Worm (Caenorhabditis elegans) whole organism, L3 larva: ENCODE measurements around the gene srh-45.

ENCODE experiments used
- R02D3.7 ChIP-seq: fragments of 150-350 bp; optimal IDR thresholded peaks from 2 replicates; lab custom pipeline; 2014; ENCODE audit warnings: missing biosample characterization, missing genetic modification characterization
- ZK546.5 ChIP-seq: sonication (generic microtip); optimal IDR thresholded peaks from 2 replicates; lab custom pipeline; 2017; ENCODE audit warnings: missing biosample characterization, missing genetic modification characterization
- aly-2 ChIP-seq: fragments of 150-350 bp; optimal IDR thresholded peaks from 2 replicates; lab custom pipeline; 2014; ENCODE audit warnings: missing biosample characterization, missing genetic modification characterization
- ama-1 ChIP-seq: fragments of 150-350 bp; optimal IDR thresholded peaks from 2 replicates; lab custom pipeline; 2018
- ceh-16 ChIP-seq: sonication (generic microtip); optimal IDR thresholded peaks from 2 replicates; lab custom pipeline; 2017; ENCODE audit warnings: missing biosample characterization, missing genetic modification characterization
- ceh-28 ChIP-seq: fragments of 150-350 bp; optimal IDR thresholded peaks from 2 replicates; lab custom pipeline; 2014; ENCODE audit warnings: missing biosample characterization, missing genetic modification reagents, missing genetic modification characterization
- ceh-82 ChIP-seq: fragments of 150-350 bp; optimal IDR thresholded peaks from 2 replicates; lab custom pipeline; 2014; ENCODE audit warnings: missing biosample characterization, missing genetic modification characterization
- daf-12 ChIP-seq: fragments of 150-350 bp; optimal IDR thresholded peaks from 2 replicates; lab custom pipeline; 2014; ENCODE audit warnings: missing biosample characterization, missing genetic modification reagents, missing genetic modification characterization
- egl-27 ChIP-seq: sonication (generic microtip); optimal IDR thresholded peaks from 4 replicates; lab custom pipeline; 2017; ENCODE audit warnings: missing biosample characterization, missing genetic modification reagents, missing genetic modification characterization
- egl-5 ChIP-seq: fragments of 150-350 bp; optimal IDR thresholded peaks from 2 replicates; lab custom pipeline; 2017; ENCODE audit warnings: missing biosample characterization, missing genetic modification reagents, missing genetic modification characterization, inconsistent platforms
- elt-1 ChIP-seq: fragments of 150-350 bp; optimal IDR thresholded peaks from 2 replicates; lab custom pipeline; 2014; ENCODE audit warnings: missing biosample characterization, missing genetic modification characterization
- elt-2 ChIP-seq: sonication (generic microtip); optimal IDR thresholded peaks from 2 replicates; lab custom pipeline; 2016; ENCODE audit warnings: missing genetic modification reagents, mild to moderate bottlenecking, missing genetic modification characterization, missing compliant biosample characterization
- elt-3 ChIP-seq, 3 experiments: fragments of 150-350 bp in 1 of 3; sonication (generic microtip) in 2 of 3; optimal IDR thresholded peaks; 2 replicates in 2 of 3; 4 replicates in 1 of 3; lab custom pipeline; 2014 to 2017; ENCODE audit warnings: missing biosample characterization in 3 of 3, missing genetic modification characterization in 3 of 3
- fkh-10 ChIP-seq: sonication (generic microtip); optimal IDR thresholded peaks from 2 replicates; lab custom pipeline; 2017; ENCODE audit warnings: missing biosample characterization, missing genetic modification reagents, missing genetic modification characterization
- fkh-2 ChIP-seq: fragments of 150-350 bp; optimal IDR thresholded peaks from 2 replicates; lab custom pipeline; 2014; ENCODE audit warnings: missing biosample characterization, missing genetic modification reagents, missing genetic modification characterization
- fos-1 ChIP-seq: fragments of 150-350 bp; optimal IDR thresholded peaks from 2 replicates; lab custom pipeline; 2014; ENCODE audit warnings: missing biosample characterization, missing genetic modification characterization
- hmg-11 ChIP-seq: sonication (generic microtip); optimal IDR thresholded peaks from 2 replicates; lab custom pipeline; 2016; ENCODE audit warnings: missing genetic modification characterization, missing compliant biosample characterization
- jun-1 ChIP-seq: fragments of 150-350 bp; optimal IDR thresholded peaks from 2 replicates; lab custom pipeline; 2014; ENCODE audit warnings: missing biosample characterization, missing genetic modification reagents, missing genetic modification characterization
- lin-15B ChIP-seq: fragments of 150-350 bp; optimal IDR thresholded peaks from 2 replicates; lab custom pipeline; 2014; ENCODE audit warnings: missing biosample characterization, missing genetic modification characterization
- lin-39 ChIP-seq: fragments of 150-350 bp; optimal IDR thresholded peaks from 2 replicates; lab custom pipeline; 2018; ENCODE audit warnings: missing biosample characterization, missing genetic modification reagents, missing genetic modification characterization
- lsy-12 ChIP-seq: sonication (generic microtip); optimal IDR thresholded peaks from 2 replicates; lab custom pipeline; 2016; ENCODE audit warnings: mild to moderate bottlenecking, missing genetic modification characterization, missing compliant biosample characterization
- mml-1 ChIP-seq: fragments of 150-350 bp; sonication (generic microtip); optimal IDR thresholded peaks from 3 replicates; lab custom pipeline; 2014; ENCODE audit warnings: missing biosample characterization, missing genetic modification characterization
- nfya-1 ChIP-seq: sonication (generic microtip); optimal IDR thresholded peaks from 2 replicates; lab custom pipeline; 2017; ENCODE audit warnings: missing genetic modification characterization, mild to moderate bottlenecking, missing compliant biosample characterization, antibody characterized with exemption, moderate library complexity; ENCODE audit not compliant: insufficient read depth
- nhr-11 ChIP-seq: fragments of 150-350 bp; optimal IDR thresholded peaks from 2 replicates; lab custom pipeline; 2014; ENCODE audit warnings: missing biosample characterization, missing genetic modification characterization
- nhr-12 ChIP-seq: fragments of 150-350 bp; optimal IDR thresholded peaks from 2 replicates; lab custom pipeline; 2014; ENCODE audit warnings: missing biosample characterization, missing genetic modification characterization
- nhr-23 ChIP-seq: fragments of 150-350 bp; optimal IDR thresholded peaks from 2 replicates; lab custom pipeline; 2014; ENCODE audit warnings: missing biosample characterization, missing genetic modification reagents, missing genetic modification characterization
- nhr-237 ChIP-seq: fragments of 150-350 bp; optimal IDR thresholded peaks from 2 replicates; lab custom pipeline; 2014; ENCODE audit warnings: missing biosample characterization, missing genetic modification characterization
- nhr-25 ChIP-seq: sonication (generic microtip); optimal IDR thresholded peaks from 2 replicates; lab custom pipeline; 2017; ENCODE audit warnings: missing biosample characterization, missing genetic modification characterization
- nhr-28 ChIP-seq: fragments of 150-350 bp; optimal IDR thresholded peaks from 2 replicates; lab custom pipeline; 2014; ENCODE audit warnings: missing biosample characterization, missing genetic modification characterization
- nhr-43 ChIP-seq: sonication (generic microtip); optimal IDR thresholded peaks from 2 replicates; lab custom pipeline; 2016; ENCODE audit warnings: mild to moderate bottlenecking, missing genetic modification characterization, missing compliant biosample characterization; ENCODE audit not compliant: poor library complexity, severe bottlenecking
- nhr-67 ChIP-seq: fragments of 150-350 bp; optimal IDR thresholded peaks from 2 replicates; lab custom pipeline; 2014; ENCODE audit warnings: missing biosample characterization, missing genetic modification characterization
- pha-4 ChIP-seq: fragments of 150-350 bp; optimal IDR thresholded peaks from 2 replicates; lab custom pipeline; 2014; ENCODE audit warnings: missing biosample characterization, missing genetic modification reagents, missing genetic modification characterization
- sea-2 ChIP-seq: fragments of 150-350 bp; sonication (generic microtip); optimal IDR thresholded peaks from 4 replicates; lab custom pipeline; 2014; ENCODE audit warnings: missing biosample characterization, missing genetic modification reagents, missing genetic modification characterization
- skn-1 ChIP-seq: fragments of 150-350 bp; optimal IDR thresholded peaks from 2 replicates; lab custom pipeline; 2014; ENCODE audit warnings: missing biosample characterization, missing genetic modification characterization
- snpc-4 ChIP-seq: fragments of 150-350 bp; optimal IDR thresholded peaks from 2 replicates; lab custom pipeline; 2014; ENCODE audit warnings: missing biosample characterization, missing genetic modification characterization
- unc-39 ChIP-seq: sonication (generic microtip); optimal IDR thresholded peaks from 4 replicates; lab custom pipeline; 2017; ENCODE audit warnings: missing biosample characterization, missing genetic modification characterization
- unc-62 ChIP-seq: fragments of 150-350 bp; sonication (generic microtip); optimal IDR thresholded peaks from 4 replicates; lab custom pipeline; 2014; ENCODE audit warnings: missing biosample characterization, missing genetic modification reagents, missing genetic modification characterization
- zag-1 ChIP-seq: fragments of 150-350 bp; optimal IDR thresholded peaks from 2 replicates; lab custom pipeline; 2014; ENCODE audit warnings: missing biosample characterization, missing genetic modification characterization
- ztf-11 ChIP-seq: fragments of 150-350 bp; optimal IDR thresholded peaks from 2 replicates; lab custom pipeline; 2014; ENCODE audit warnings: missing biosample characterization, missing genetic modification characterization
- ztf-4 ChIP-seq: fragments of 150-350 bp; optimal IDR thresholded peaks from 2 replicates; lab custom pipeline; 2014; ENCODE audit warnings: missing biosample characterization, missing genetic modification characterization

srh-45 gene

ce11 chrV:11326914-11327367, 22.2 kb upstream of the srh-45 start, which contains the start of gene tmed-10:
tmed-10 (minus strand) TSS chrV:11326964.
- TF ChIP-seq nhr-25 (tag; lab: Kevin White, UChicago) (peak; percentile 57), daf-12 (tag; lab: Kevin White, UChicago) (no peak), nhr-23 (tag; lab: Kevin White, UChicago) (peak; percentile 36), nhr-12 (tag; lab: Kevin White, UChicago) (no peak), mml-1 (tag; lab: Kevin White, UChicago) (no peak), elt-2 (peak; percentile 50), nhr-11 (tag; lab: Kevin White, UChicago) (no peak), zag-1 (no peak), ZK546.5 (no peak), hmg-11 (tag; lab: Kevin White, UChicago) (peak; percentile 34), ama-1 (lab: Kevin White, UChicago) (no peak), fos-1 (tag; lab: Kevin White, UChicago) (no peak), elt-3 (tag; optimal IDR thresholded peaks at IDR 0.05; lab: Kevin White, UChicago) (no peak), sea-2 (GFP tag; lab: Kevin White, UChicago) (no peak), egl-5 (tag; lab: Kevin White, UChicago) (peak; percentile 3), pha-4 (tag; lab: Kevin White, UChicago) (peak; percentile 82), ceh-82 (tag; lab: Kevin White, UChicago) (no peak), R02D3.7 (tag; lab: Kevin White, UChicago) (no peak), nhr-67 (tag; lab: Kevin White, UChicago) (no peak), ceh-28 (tag; lab: Kevin White, UChicago) (no peak), snpc-4 (tag; lab: Kevin White, UChicago) (peak; percentile 69), ztf-4 (tag; lab: Kevin White, UChicago) (no peak), nhr-28 (tag; lab: Kevin White, UChicago) (no peak), jun-1 (tag; lab: Kevin White, UChicago) (no peak), ceh-16 (tag; lab: Kevin White, UChicago) (no peak), lin-15B (tag; lab: Kevin White, UChicago) (peak; percentile 80), lin-39 (tag; lab: Kevin White, UChicago) (peak; percentile 64), nfya-1 (tag; lab: Kevin White, UChicago) (peak; percentile 72), ztf-11 (no peak), nhr-237 (tag; lab: Kevin White, UChicago) (no peak), skn-1 (no peak), unc-39 (tag; lab: Kevin White, UChicago) (no peak)

DNA sequence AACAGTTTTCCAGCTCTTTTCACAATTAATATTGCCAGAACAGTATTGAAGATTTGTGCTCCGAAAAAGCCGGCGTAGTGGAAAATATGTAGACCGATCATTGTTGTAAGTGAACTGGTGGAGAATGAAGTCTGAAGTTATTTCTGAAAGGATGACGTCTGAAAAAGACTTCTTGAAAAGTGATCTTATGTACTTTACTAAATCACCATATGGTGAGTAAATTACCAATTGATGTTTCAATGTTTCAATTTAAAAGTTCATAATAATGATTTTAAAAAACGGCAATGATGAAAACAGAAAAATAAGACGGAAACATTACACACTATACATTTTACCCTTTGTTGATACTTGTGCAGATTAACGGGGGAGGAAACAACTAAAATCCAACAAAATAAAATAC, 18.9 kb upstream of the srh-45 start, which contains the start of gene str-141:
Gene str-141 (minus strand): TSS at position 101 of the 400 bp plus-strand sequence.
- no peak for TF ChIP-seq R02D3.7 (tag; lab: Kevin White, UChicago)
- TF ChIP-seq skn-1, result no peak
- no peak for TF ChIP-seq snpc-4 (tag; lab: Kevin White, UChicago)
- no peak for TF ChIP-seq fos-1 (tag; lab: Kevin White, UChicago)
- no peak for TF ChIP-seq ZK546.5
- TF ChIP-seq nhr-11 (tag; lab: Kevin White, UChicago), result no peak
- no peak for TF ChIP-seq mml-1 (tag; lab: Kevin White, UChicago)
- TF ChIP-seq ceh-28 (tag; lab: Kevin White, UChicago), result no peak
- TF ChIP-seq nhr-43 (tag; lab: Kevin White, UChicago), result no peak
- no peak for TF ChIP-seq ztf-11
- TF ChIP-seq nfya-1 (tag; lab: Kevin White, UChicago), result no peak
- TF ChIP-seq ceh-82 (tag; lab: Kevin White, UChicago), result no peak
- TF ChIP-seq nhr-237 (tag; lab: Kevin White, UChicago), result no peak
- no peak for TF ChIP-seq aly-2 (tag; lab: Kevin White, UChicago)
- TF ChIP-seq fkh-2 (tag; lab: Kevin White, UChicago), result no peak
- no peak for TF ChIP-seq pha-4 (tag; lab: Kevin White, UChicago)
- no peak for TF ChIP-seq elt-3 (tag; optimal IDR thresholded peaks at IDR 0.05; lab: Kevin White, UChicago)

DNA sequence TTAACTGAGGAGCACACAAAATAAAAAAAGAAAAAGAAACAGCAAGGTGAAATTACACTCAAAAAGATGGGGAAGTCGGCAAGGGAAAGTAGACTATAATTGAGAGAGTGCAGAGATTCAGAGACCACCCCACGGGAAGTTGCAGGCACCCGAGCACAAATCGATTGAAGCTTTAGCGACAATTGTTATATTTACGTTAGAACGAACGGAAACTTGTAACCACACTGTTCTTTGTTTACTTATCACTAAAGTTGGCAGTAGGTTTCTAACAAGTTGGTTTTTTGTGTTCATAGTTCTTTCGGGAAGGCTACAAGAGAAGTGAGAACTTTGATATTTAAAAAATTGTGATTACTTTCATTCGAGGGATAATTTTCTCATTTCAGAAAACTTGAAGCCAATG, 16.9 kb upstream of the srh-45 start, which contains the start of gene F47G9.4:
Gene F47G9.4 (minus strand): TSS at position 98 of the 400 bp plus-strand sequence.
- peak; percentile 8 for TF ChIP-seq elt-2
- TF ChIP-seq pha-4 (tag; lab: Kevin White, UChicago), result peak; percentile 94
- no peak for TF ChIP-seq ZK546.5

DNA sequence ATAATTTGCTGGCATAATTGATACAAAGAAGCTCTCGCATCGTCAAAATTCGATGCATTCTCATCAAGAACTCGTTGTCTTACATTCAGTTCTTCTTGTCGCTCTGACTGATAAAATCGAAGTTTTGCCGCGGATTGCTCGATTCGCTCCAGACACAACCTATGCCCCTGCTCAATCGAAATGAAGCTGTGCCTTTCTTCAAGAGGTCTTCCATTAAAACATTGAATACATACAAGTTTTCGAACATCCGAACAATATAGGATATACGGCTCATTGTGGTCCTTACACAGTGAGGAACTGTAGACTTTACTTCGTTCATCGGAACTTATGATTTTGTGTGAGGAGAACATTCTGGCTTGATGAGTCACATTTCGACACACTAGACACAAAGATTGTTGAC, 16.1 kb upstream of the srh-45 start:
- TF ChIP-seq unc-62 (GFP tag; lab: Kevin White, UChicago) (no peak), lin-15B (tag; lab: Kevin White, UChicago) (no peak), egl-27 (tag; lab: Kevin White, UChicago) (no peak), snpc-4 (tag; lab: Kevin White, UChicago) (no peak), nhr-25 (tag; lab: Kevin White, UChicago) (no peak), daf-12 (tag; lab: Kevin White, UChicago) (no peak), unc-39 (tag; lab: Kevin White, UChicago) (no peak), egl-5 (tag; lab: Kevin White, UChicago) (no peak), skn-1 (no peak), nfya-1 (tag; lab: Kevin White, UChicago) (no peak), nhr-43 (tag; lab: Kevin White, UChicago) (no peak), fkh-10 (GFP tag; lab: Kevin White, UChicago) (no peak), lsy-12 (no peak), elt-1 (tag; lab: Kevin White, UChicago) (no peak)
- TF ChIP-seq, all 47 proteins: peak for 0
